Fruit fly (Drosophila melanogaster) whole organism, wandering third instar larva: ENCODE data around the gene Jhbp16.
A peak's percentile ranks its signal among the peaks of the same experiment; 100 is the strongest.

Source experiments
- Abd-B ChIP-seq: fragments of >200 bp; optimal IDR thresholded peaks from 2 replicates; lab custom pipeline; 2017; ENCODE audit warnings: missing biosample characterization, missing genetic modification characterization
- CG32264 ChIP-seq: fragments of 200-800 bp; sonication (Bioruptor generic); optimal IDR thresholded peaks from 2 replicates; lab custom pipeline; 2016; ENCODE audit warnings: missing biosample characterization, missing genetic modification characterization
- CG9705 ChIP-seq: fragments of 200-800 bp; sonication (Bioruptor generic); optimal IDR thresholded peaks from 2 replicates; lab custom pipeline; 2018; ENCODE audit warnings: missing biosample characterization, mild to moderate bottlenecking, missing genetic modification characterization
- CrebA ChIP-seq: fragments of 200-800 bp; sonication (Bioruptor generic); optimal IDR thresholded peaks from 2 replicates; lab custom pipeline; 2016; ENCODE audit warnings: missing biosample characterization, mild to moderate bottlenecking, missing genetic modification characterization, borderline replicate concordance
- Dfd ChIP-seq: fragments of >200 bp; optimal IDR thresholded peaks from 2 replicates; lab custom pipeline; 2017; ENCODE audit warnings: missing biosample characterization, missing genetic modification characterization
- Dif ChIP-seq: fragments of 200-275, 200-300 bp; sonication (Bioruptor generic); optimal IDR thresholded peaks from 2 replicates; lab custom pipeline; 2018; ENCODE audit warnings: missing biosample characterization, missing genetic modification characterization; ENCODE audit not compliant: partially characterized antibody
- GATAd ChIP-seq: sonication (Bioruptor generic); optimal IDR thresholded peaks from 2 replicates; lab custom pipeline; 2016; ENCODE audit warnings: missing biosample characterization, missing genetic modification characterization
- HLH106 ChIP-seq: fragments of 200-800 bp; optimal IDR thresholded peaks from 3 replicates; lab custom pipeline; 2019; ENCODE audit warnings: missing biosample characterization, mild to moderate bottlenecking, missing genetic modification characterization, moderate library complexity
- Hnf4 ChIP-seq: fragments of 200-800 bp; sonication (Bioruptor generic); optimal IDR thresholded peaks from 2 replicates; lab custom pipeline; 2016; ENCODE audit warnings: missing biosample characterization, mild to moderate bottlenecking, missing genetic modification characterization
- Hr78 ChIP-seq: fragments of >200 bp; optimal IDR thresholded peaks from 2 replicates; lab custom pipeline; 2017; ENCODE audit warnings: missing biosample characterization, missing genetic modification characterization
- Hr83 ChIP-seq: fragments of 200-300 bp; sonication (Bioruptor generic); optimal IDR thresholded peaks from 2 replicates; lab custom pipeline; 2016; ENCODE audit warnings: missing biosample characterization, mild to moderate bottlenecking, missing genetic modification characterization, moderate library complexity; ENCODE audit not compliant: poor library complexity, severe bottlenecking
- Jra ChIP-seq: sonication (Bioruptor generic); optimal IDR thresholded peaks from 2 replicates; lab custom pipeline; 2016; ENCODE audit warnings: missing biosample characterization, missing genetic modification characterization
- Mio ChIP-seq: sonication (Bioruptor generic); optimal IDR thresholded peaks from 2 replicates; lab custom pipeline; 2016; ENCODE audit warnings: missing biosample characterization, missing genetic modification characterization
- Myc ChIP-seq: fragments of >200 bp; optimal IDR thresholded peaks from 2 replicates; lab custom pipeline; 2017
- N ChIP-seq: fragments of >200 bp; optimal IDR thresholded peaks from 2 replicates; lab custom pipeline; 2018; ENCODE audit warnings: missing biosample characterization, missing external identifiers, missing genetic modification characterization
- OdsH ChIP-seq: fragments of 200-800 bp; sonication (Bioruptor generic); optimal IDR thresholded peaks from 2 replicates; lab custom pipeline; 2016; ENCODE audit warnings: missing biosample characterization, mild to moderate bottlenecking, missing genetic modification characterization
- Rel ChIP-seq, 2 experiments: fragments of 200-800 bp; sonication (Bioruptor generic) in 1 of 2; optimal IDR thresholded peaks; 2 replicates in 1 of 2; 3 replicates in 1 of 2; lab custom pipeline; 2016 to 2019; ENCODE audit warnings: mild to moderate bottlenecking in 2 of 2, missing biosample characterization in 2 of 2, missing genetic modification characterization in 2 of 2, moderate library complexity in 1 of 2
- Sp1 ChIP-seq: fragments of 200-800 bp; sonication (Bioruptor generic); optimal IDR thresholded peaks from 3 replicates; lab custom pipeline; 2019; ENCODE audit warnings: missing biosample characterization, mild to moderate bottlenecking, missing genetic modification characterization, moderate library complexity
- br ChIP-seq: fragments of 200-800 bp; sonication (Bioruptor generic); optimal IDR thresholded peaks from 2 replicates; lab custom pipeline; 2016; ENCODE audit warnings: missing biosample characterization, missing genetic modification characterization
- brk ChIP-seq: fragments of 200-800 bp; sonication (Bioruptor generic); optimal IDR thresholded peaks from 2 replicates; lab custom pipeline; 2016; ENCODE audit warnings: missing biosample characterization, mild to moderate bottlenecking, missing genetic modification characterization
- dl ChIP-seq, 2 experiments: fragments of 175-275, 200-275 bp in 1 of 2; fragments of 200-275 bp in 1 of 2; sonication (Bioruptor generic); optimal IDR thresholded peaks; lab custom pipeline; 2018; ENCODE audit warnings: mild to moderate bottlenecking in 2 of 2, missing biosample characterization in 2 of 2, missing genetic modification characterization in 2 of 2, moderate library complexity in 2 of 2; ENCODE audit not compliant: partially characterized antibody in 2 of 2, insufficient read depth in 1 of 2
- dmrt93B ChIP-seq: fragments of 200-800 bp; sonication (Bioruptor generic); optimal IDR thresholded peaks from 2 replicates; lab custom pipeline; 2018; ENCODE audit warnings: missing biosample characterization, mild to moderate bottlenecking, missing genetic modification characterization
- ey ChIP-seq: fragments of 200-800 bp; sonication (Bioruptor generic); optimal IDR thresholded peaks from 2 replicates; lab custom pipeline; 2016; ENCODE audit warnings: missing biosample characterization, missing genetic modification characterization
- foxo ChIP-seq, 2 experiments: fragments of 200-800 bp; sonication (Bioruptor generic); optimal IDR thresholded peaks; 2 replicates in 1 of 2; 3 replicates in 1 of 2; lab custom pipeline; 2016 to 2017; ENCODE audit warnings: missing biosample characterization in 2 of 2, missing genetic modification characterization in 2 of 2
- fru ChIP-seq: fragments of 200-800 bp; sonication (Bioruptor generic); optimal IDR thresholded peaks from 3 replicates; lab custom pipeline; 2016; ENCODE audit warnings: missing biosample characterization, mild to moderate bottlenecking, missing genetic modification characterization
- h ChIP-seq: fragments of 200-800 bp; sonication (Bioruptor generic); optimal IDR thresholded peaks from 3 replicates; lab custom pipeline; 2016; ENCODE audit warnings: missing biosample characterization, mild to moderate bottlenecking, missing genetic modification characterization
- lola ChIP-seq: fragments of >200 bp; optimal IDR thresholded peaks from 2 replicates; lab custom pipeline; 2017; ENCODE audit warnings: missing biosample characterization, missing genetic modification characterization
- pan ChIP-seq: fragments of >200 bp; optimal IDR thresholded peaks from 2 replicates; lab custom pipeline; 2017
- psq ChIP-seq: fragments of 200-800 bp; sonication (Bioruptor generic); optimal IDR thresholded peaks from 3 replicates; lab custom pipeline; 2017; ENCODE audit warnings: missing biosample characterization, mild to moderate bottlenecking, missing genetic modification characterization, moderate library complexity
- rgr ChIP-seq: fragments of 200-800 bp; sonication (Bioruptor generic); optimal IDR thresholded peaks from 3 replicates; lab custom pipeline; 2016; ENCODE audit warnings: missing biosample characterization, mild to moderate bottlenecking, missing genetic modification characterization
- sage ChIP-seq: fragments of 200-800 bp; sonication (Bioruptor generic); optimal IDR thresholded peaks from 2 replicates; lab custom pipeline; 2016; ENCODE audit warnings: missing biosample characterization, mild to moderate bottlenecking, missing genetic modification characterization
- sv ChIP-seq: fragments of 200-800 bp; sonication (Bioruptor generic); optimal IDR thresholded peaks from 3 replicates; lab custom pipeline; 2016; ENCODE audit warnings: missing biosample characterization, missing genetic modification characterization
- tai ChIP-seq: sonication (Bioruptor generic); optimal IDR thresholded peaks from 2 replicates; lab custom pipeline; 2016; ENCODE audit warnings: missing biosample characterization, missing genetic modification characterization
- usp ChIP-seq: fragments of >200 bp; optimal IDR thresholded peaks from 2 replicates; lab custom pipeline; 2017; ENCODE audit warnings: missing biosample characterization, missing genetic modification characterization
- woc ChIP-seq: sonication (Bioruptor generic); optimal IDR thresholded peaks from 2 replicates; lab custom pipeline; 2016; ENCODE audit warnings: missing biosample characterization, mild to moderate bottlenecking, missing genetic modification characterization

Jhbp16 gene

DNA sequence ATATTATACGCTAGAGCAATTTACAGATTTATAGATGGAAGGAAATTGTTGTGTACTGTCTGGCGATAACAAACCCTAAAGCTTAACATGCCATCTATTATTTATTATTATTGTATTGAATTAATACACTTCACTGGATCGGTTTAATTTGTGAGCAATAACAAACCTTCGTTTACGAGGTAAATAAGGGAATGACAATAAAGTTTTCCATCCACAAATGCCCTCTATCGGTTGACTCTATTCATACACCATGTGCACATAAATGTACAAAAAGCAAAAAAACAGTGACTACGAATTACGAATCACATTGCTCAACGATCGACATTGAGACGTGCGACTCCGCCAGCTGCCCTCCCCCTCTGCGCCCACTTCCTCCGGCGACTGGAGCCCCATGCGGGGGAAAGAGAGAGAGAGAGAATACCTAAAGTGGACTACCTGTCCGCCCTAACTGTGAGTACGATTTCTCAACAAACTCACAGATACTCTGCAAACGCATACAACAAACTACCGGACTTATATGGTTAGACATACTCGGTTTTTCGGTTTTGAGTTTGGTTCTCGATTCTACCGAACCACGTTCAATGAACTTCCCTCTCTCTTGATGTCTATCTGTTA is 27.2 kb upstream of the Jhbp16 start:
- TF ChIP-seq HLH106 (tag; lab: Kevin White, UChicago), result no peak
- no peak for TF ChIP-seq ey (GFP tag; lab: Kevin White, UChicago)
- TF ChIP-seq Rel (GFP tag; optimal IDR thresholded peaks at IDR 0.05; lab: Kevin White, UChicago), result no peak
- TF ChIP-seq Rel (tag; optimal IDR thresholded peaks at IDR 0.05; lab: Kevin White, UChicago), result no peak
- TF ChIP-seq GATAd (GFP tag; lab: Kevin White, UChicago), result no peak
- TF ChIP-seq Hnf4, result no peak
- TF ChIP-seq pan (lab: Kevin White, UChicago), result no peak
- TF ChIP-seq dl (GFP tag; optimal IDR thresholded peaks at IDR 0.05; lab: Kevin White, UChicago; ENCODE audit: insufficient read depth in 1 of 2, partially characterized antibody in 2 of 2), result no peak
- TF ChIP-seq OdsH, result no peak
- TF ChIP-seq rgr (GFP tag; lab: Kevin White, UChicago), result no peak
- TF ChIP-seq Sp1 (GFP tag; lab: Kevin White, UChicago), result no peak
- no peak for TF ChIP-seq h (GFP tag; lab: Kevin White, UChicago)
- TF ChIP-seq Dfd (GFP tag; lab: Kevin White, UChicago), result no peak
- TF ChIP-seq Hr78 (GFP tag; lab: Kevin White, UChicago), result no peak
- no peak for TF ChIP-seq br (GFP tag; lab: Kevin White, UChicago)
- TF ChIP-seq psq, result no peak
- no peak for TF ChIP-seq tai (GFP tag; lab: Kevin White, UChicago)
- no peak for TF ChIP-seq Mio (GFP tag; lab: Kevin White, UChicago)
- TF ChIP-seq fru (GFP tag; lab: Kevin White, UChicago), result no peak
- TF ChIP-seq woc (GFP tag; lab: Kevin White, UChicago), result no peak

DNA sequence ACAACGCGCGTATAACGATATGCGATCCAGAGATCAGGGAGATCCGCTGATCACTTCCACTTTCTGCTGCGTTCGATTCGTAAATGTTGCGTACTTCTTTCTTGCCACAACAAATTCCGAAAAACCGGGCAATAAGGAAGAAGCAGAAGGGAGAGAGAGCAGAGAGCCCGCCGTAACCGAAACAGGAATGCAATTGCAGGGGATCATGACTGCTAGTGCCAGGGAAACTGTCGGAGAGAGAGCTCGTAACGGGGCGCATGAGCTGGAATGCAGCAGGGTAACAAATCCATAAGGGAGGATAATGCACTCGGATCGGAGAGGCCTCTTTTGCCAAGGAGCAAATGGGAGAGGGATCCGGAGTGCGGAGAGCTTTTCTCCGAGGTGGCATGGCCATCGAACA is 25.8 kb upstream of the Jhbp16 start:
- TF ChIP-seq fru (GFP tag; lab: Kevin White, UChicago) (no peak), Dif (GFP tag; lab: Kevin White, UChicago) (peak; percentile 42), dl (GFP tag; optimal IDR thresholded peaks at IDR 0.05; lab: Kevin White, UChicago; ENCODE audit: insufficient read depth in 1 of 2, partially characterized antibody in 2 of 2) (peak in 1 of 2 experiments; percentile 36)

DNA sequence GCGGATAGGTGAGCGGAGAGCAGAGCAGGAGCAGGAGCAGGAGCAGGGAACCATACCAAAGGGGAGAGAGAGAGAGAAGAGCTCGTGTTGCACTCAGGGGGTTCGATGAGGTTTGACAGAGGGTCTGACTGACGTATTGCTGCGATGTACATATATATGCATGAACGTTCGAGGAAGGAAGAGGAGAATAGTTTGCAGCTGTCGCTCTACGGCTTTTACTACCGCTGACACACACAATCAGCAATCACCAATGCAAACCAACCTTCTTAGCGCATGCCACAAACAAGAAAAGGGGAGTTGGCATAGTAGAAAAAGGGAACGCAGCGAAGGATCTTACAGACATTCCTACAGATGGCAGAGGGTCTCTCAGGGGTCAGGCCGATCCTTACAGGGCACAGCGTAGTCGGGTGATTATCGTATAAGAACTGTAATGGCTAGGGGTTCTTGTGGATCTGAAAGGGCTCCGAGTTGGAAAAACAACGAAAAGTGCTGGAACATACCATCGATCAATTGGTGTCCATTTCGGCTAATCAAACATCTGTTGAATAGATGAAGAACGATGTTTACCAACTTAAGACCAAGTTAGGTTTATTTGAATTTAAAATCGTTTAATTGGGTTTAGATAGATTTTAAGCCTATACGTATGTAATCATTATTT is 23.7 kb upstream of the Jhbp16 start:
- TF ChIP-seq Hr83 (no peak), Dif (GFP tag; lab: Kevin White, UChicago) (no peak), lola (GFP tag; lab: Kevin White, UChicago) (no peak), brk (no peak), dl (GFP tag; optimal IDR thresholded peaks at IDR 0.05; lab: Kevin White, UChicago; ENCODE audit: insufficient read depth in 1 of 2, partially characterized antibody in 2 of 2) (no peak), N (GFP tag; lab: Kevin White, UChicago) (no peak), usp (GFP tag; lab: Kevin White, UChicago) (no peak), fru (GFP tag; lab: Kevin White, UChicago) (no peak), ey (GFP tag; lab: Kevin White, UChicago) (no peak), dmrt93B (no peak)

DNA sequence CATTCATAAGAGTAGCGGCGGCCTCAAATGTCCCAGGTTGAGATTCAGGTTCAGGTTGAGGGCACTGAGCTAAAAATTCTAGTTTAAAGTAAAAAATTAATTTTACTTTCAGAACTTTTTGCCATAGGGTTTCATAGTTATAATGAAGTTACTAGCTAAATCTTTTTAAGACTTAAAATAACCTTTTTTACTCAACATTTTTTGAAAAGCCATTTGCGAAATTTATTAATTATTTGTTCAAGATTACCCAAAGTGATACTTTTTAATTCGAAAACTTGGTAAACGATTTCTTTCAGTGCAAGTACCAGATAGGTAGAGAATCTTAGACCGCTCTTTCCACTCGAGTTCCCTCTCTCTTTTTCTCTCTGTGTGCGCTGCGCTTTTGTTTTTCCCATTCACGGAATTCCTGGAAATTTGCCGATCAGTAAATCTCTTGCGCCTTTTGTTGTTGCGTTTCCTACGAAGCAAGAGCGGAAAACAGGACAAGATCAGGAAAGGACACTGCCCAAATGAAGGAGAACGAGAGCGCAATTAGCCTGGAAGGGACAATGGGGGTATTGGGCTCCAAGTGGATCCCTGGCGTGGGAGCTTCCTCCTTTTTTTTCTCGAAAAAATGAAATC is 22.6 kb upstream of the Jhbp16 start:
- TF ChIP-seq Jra (GFP tag; lab: Kevin White, UChicago) (peak; percentile 55), Rel (GFP tag; optimal IDR thresholded peaks at IDR 0.05; lab: Kevin White, UChicago) (peak; percentile 63), Rel (tag; optimal IDR thresholded peaks at IDR 0.05; lab: Kevin White, UChicago) (peak; percentile 53), CG32264 (GFP tag; lab: Kevin White, UChicago) (peak; percentile 54), h (GFP tag; lab: Kevin White, UChicago) (peak; percentile 91), dmrt93B (peak; percentile 65), pan (lab: Kevin White, UChicago) (no peak), HLH106 (tag; lab: Kevin White, UChicago) (peak; percentile 90), Abd-B (GFP tag; lab: Kevin White, UChicago) (no peak), brk (peak; percentile 42), Hr78 (GFP tag; lab: Kevin White, UChicago) (no peak), Hnf4 (peak; percentile 79), sv (GFP tag; lab: Kevin White, UChicago) (peak; percentile 41), tai (GFP tag; lab: Kevin White, UChicago) (peak; percentile 63), br (GFP tag; lab: Kevin White, UChicago) (peak; percentile 84), N (GFP tag; lab: Kevin White, UChicago) (no peak), foxo (GFP tag; optimal IDR thresholded peaks at IDR 0.05; lab: Kevin White, UChicago) (peak; percentile 4 to 89), lola (GFP tag; lab: Kevin White, UChicago) (no peak), Sp1 (GFP tag; lab: Kevin White, UChicago) (peak; percentile 90), psq (peak; percentile 76), Myc (no peak), ey (GFP tag; lab: Kevin White, UChicago) (peak; percentile 89), OdsH (peak; percentile 85), usp (GFP tag; lab: Kevin White, UChicago) (no peak), sage (peak; percentile 34), fru (GFP tag; lab: Kevin White, UChicago) (peak; percentile 93), Dif (GFP tag; lab: Kevin White, UChicago) (no peak), CG9705 (GFP tag; lab: Kevin White, UChicago) (peak; percentile 74), woc (GFP tag; lab: Kevin White, UChicago) (peak; percentile 86), rgr (GFP tag; lab: Kevin White, UChicago) (peak; percentile 85), CrebA (GFP tag; lab: Kevin White, UChicago) (peak; percentile 43)
